Fruit fly (Drosophila melanogaster) whole organism, embryonic: ENCODE results near the gene Idi.

Experiments
- Antp ChIP-seq: fragments of 200-800 bp; sonication (Bioruptor generic); optimal IDR thresholded peaks from 3 replicates; lab custom pipeline; 2016; ENCODE audit warnings: missing biosample characterization, missing genetic modification characterization
- BEAF-32 ChIP-seq: fragments of 200-800 bp; sonication (Bioruptor generic); optimal IDR thresholded peaks from 3 replicates; lab custom pipeline; 2017; ENCODE audit warnings: missing biosample characterization, missing genetic modification characterization, mild to moderate bottlenecking, moderate library complexity, missing genetic modification reagents
- Bgb ChIP-seq: fragments of 200-800 bp; sonication (Bioruptor generic); IDR thresholded peaks from 2 replicates; pipeline ENCODE4 v1.3.6; 2022; ENCODE audit warnings: missing biosample characterization, missing genetic modification characterization; ENCODE audit not compliant: partially characterized antibody
- CG10431 ChIP-seq: fragments of 200-800 bp; sonication (Bioruptor generic); optimal IDR thresholded peaks from 3 replicates; lab custom pipeline; 2018; ENCODE audit warnings: missing biosample characterization, mild to moderate bottlenecking, missing genetic modification characterization
- CG1647 ChIP-seq: fragments of 200-800 bp; sonication (Bioruptor generic); optimal IDR thresholded peaks from 3 replicates; lab custom pipeline; 2016; ENCODE audit warnings: missing biosample characterization, missing genetic modification characterization
- CG16863 ChIP-seq: fragments of 200-800 bp; sonication (Bioruptor generic); optimal IDR thresholded peaks from 3 replicates; lab custom pipeline; 2016; ENCODE audit warnings: missing biosample characterization, missing genetic modification characterization
- CG2875 ChIP-seq: fragments of 200-800 bp; sonication (Bioruptor generic); optimal IDR thresholded peaks from 2 replicates; lab custom pipeline; 2017; ENCODE audit warnings: missing biosample characterization, mild to moderate bottlenecking, missing genetic modification characterization, missing genetic modification reagents
- CG3281 ChIP-seq: fragments of 200-800 bp; sonication (Bioruptor generic); optimal IDR thresholded peaks from 3 replicates; lab custom pipeline; 2017; ENCODE audit warnings: missing biosample characterization, mild to moderate bottlenecking, missing genetic modification characterization
- CG3726 ChIP-seq: fragments of 200-800 bp; sonication (Bioruptor generic); IDR thresholded peaks from 3 replicates; pipeline ENCODE4, ENCODE4 v1.3.6; 2022; ENCODE audit warnings: missing biosample characterization, missing genetic modification characterization
- CG4730 ChIP-seq: fragments of 200-800 bp; sonication (Bioruptor generic); IDR thresholded peaks from 2 replicates; pipeline ENCODE4 v1.3.6; 2022; ENCODE audit warnings: missing biosample characterization, missing genetic modification characterization
- CG7786 ChIP-seq: fragments of 200-800 bp; sonication (Bioruptor generic); optimal IDR thresholded peaks from 2 replicates; lab custom pipeline; 2016; ENCODE audit warnings: missing biosample characterization, missing genetic modification characterization
- CG7928 ChIP-seq: fragments of 200-800 bp; sonication (Bioruptor generic); optimal IDR thresholded peaks from 2 replicates; lab custom pipeline; 2017; ENCODE audit warnings: missing biosample characterization, mild to moderate bottlenecking, missing genetic modification characterization
- CG7987 ChIP-seq: fragments of 200-800 bp; sonication (Bioruptor generic); optimal IDR thresholded peaks from 2 replicates; lab custom pipeline; 2018; ENCODE audit warnings: missing biosample characterization, mild to moderate bottlenecking, missing genetic modification characterization, moderate library complexity
- CG8281 ChIP-seq: fragments of 200-800 bp; sonication (Bioruptor generic); optimal IDR thresholded peaks from 2 replicates; lab custom pipeline; 2018; ENCODE audit warnings: missing biosample characterization, mild to moderate bottlenecking, missing genetic modification characterization, moderate library complexity
- CG8924 ChIP-seq: fragments of 200-800 bp; optimal IDR thresholded peaks from 3 replicates; lab custom pipeline; 2019; ENCODE audit warnings: missing biosample characterization, mild to moderate bottlenecking, missing genetic modification characterization, moderate library complexity
- CG9817 ChIP-seq: fragments of 200-800 bp; sonication (Bioruptor generic); optimal IDR thresholded peaks from 2 replicates; lab custom pipeline; 2018; ENCODE audit warnings: missing biosample characterization, mild to moderate bottlenecking, missing genetic modification characterization, moderate library complexity
- CHES-1-like ChIP-seq: fragments of 200-800 bp; sonication (Bioruptor generic); optimal IDR thresholded peaks from 2 replicates; lab custom pipeline; 2016; ENCODE audit warnings: missing biosample characterization, missing genetic modification characterization
- CTCF ChIP-seq: fragments of 200-800 bp; sonication (Bioruptor generic); optimal IDR thresholded peaks from 2 replicates; lab custom pipeline; 2017; ENCODE audit warnings: missing biosample characterization, mild to moderate bottlenecking, missing genetic modification characterization, moderate library complexity
- Dip3 ChIP-seq: fragments of 200-800 bp; sonication (Bioruptor generic); optimal IDR thresholded peaks from 3 replicates; lab custom pipeline; 2016; ENCODE audit warnings: missing biosample characterization, missing genetic modification characterization
- HLH54F ChIP-seq: fragments of 200-800 bp; sonication (Bioruptor generic); optimal IDR thresholded peaks from 3 replicates; lab custom pipeline; 2016; ENCODE audit warnings: missing biosample characterization, missing genetic modification characterization
- Hr39 ChIP-seq: fragments of >200 bp; optimal IDR thresholded peaks from 2 replicates; lab custom pipeline; 2017
- MESR4 ChIP-seq: fragments of 200-800 bp; sonication (Bioruptor generic); optimal IDR thresholded peaks from 2 replicates; lab custom pipeline; 2018; ENCODE audit warnings: missing biosample characterization, mild to moderate bottlenecking, missing genetic modification characterization, moderate library complexity
- Mad ChIP-seq: fragments of 200-800 bp; sonication (Bioruptor generic); optimal IDR thresholded peaks from 2 replicates; lab custom pipeline; 2016; ENCODE audit warnings: missing biosample characterization, missing genetic modification characterization
- Mrtf ChIP-seq: fragments of 200-800 bp; sonication (Bioruptor generic); IDR thresholded peaks from 3 replicates; pipeline ENCODE4 v1.3.6; 2022; ENCODE audit warnings: missing biosample characterization, missing genetic modification characterization
- Oli ChIP-seq: fragments of 200-800 bp; sonication (Bioruptor generic); optimal IDR thresholded peaks from 2 replicates; lab custom pipeline; 2018; ENCODE audit warnings: missing biosample characterization, mild to moderate bottlenecking, missing genetic modification characterization, moderate library complexity
- Opbp ChIP-seq: fragments of 200-800 bp; sonication (Bioruptor generic); IDR thresholded peaks from 3 replicates; pipeline ENCODE4 v1.3.6; 2022; ENCODE audit warnings: missing biosample characterization, missing genetic modification characterization; ENCODE audit not compliant: partially characterized antibody
- Ravus ChIP-seq: fragments of 200-800 bp; sonication (Bioruptor generic); IDR thresholded peaks from 2 replicates; pipeline ENCODE4 v1.3.6; 2022; ENCODE audit warnings: missing biosample characterization, missing genetic modification characterization
- Tbp ChIP-seq: fragments of >200 bp; optimal IDR thresholded peaks from 2 replicates; lab custom pipeline; 2018; ENCODE audit warnings: missing biosample characterization, missing genetic modification characterization
- ap ChIP-seq: fragments of 200-800 bp; sonication (Bioruptor generic); IDR thresholded peaks from 2 replicates; pipeline ENCODE4 v1.3.6; 2022; ENCODE audit warnings: missing biosample characterization, missing genetic modification characterization
- ase ChIP-seq: fragments of 200-800 bp; sonication (Bioruptor generic); IDR thresholded peaks from 3 replicates; pipeline ENCODE4 v1.3.6; 2022; ENCODE audit warnings: missing biosample characterization, missing genetic modification characterization
- bcd ChIP-seq: fragments of 200-800 bp; sonication (Bioruptor generic); optimal IDR thresholded peaks from 2 replicates; lab custom pipeline; 2017; ENCODE audit warnings: missing biosample characterization, mild to moderate bottlenecking, missing genetic modification characterization
- croc ChIP-seq: fragments of 200-800 bp; sonication (Bioruptor generic); conservative IDR thresholded peaks from 3 replicates; pipeline ENCODE4 v1.3.6; 2022; ENCODE audit warnings: missing biosample characterization, missing genetic modification characterization
- disco-r ChIP-seq: fragments of 200-800 bp; sonication (Bioruptor generic); optimal IDR thresholded peaks from 2 replicates; lab custom pipeline; 2016; ENCODE audit warnings: missing biosample characterization, missing genetic modification characterization
- dm ChIP-seq: fragments of 200-800 bp; sonication (Bioruptor generic); optimal IDR thresholded peaks from 3 replicates; lab custom pipeline; 2016; ENCODE audit warnings: missing biosample characterization, missing genetic modification characterization
- grn ChIP-seq: fragments of 200-800 bp; sonication (Bioruptor generic); optimal IDR thresholded peaks from 3 replicates; lab custom pipeline; 2017; ENCODE audit warnings: missing biosample characterization, missing genetic modification characterization
- insv ChIP-seq, 2 experiments: fragments of 200-800 bp; sonication (Bioruptor generic); optimal IDR thresholded peaks; 3 replicates each; lab custom pipeline; 2016 to 2018; ENCODE audit warnings: missing biosample characterization in 2 of 2, missing genetic modification characterization in 2 of 2
- lab ChIP-seq: fragments of 200-800 bp; sonication (Bioruptor generic); optimal IDR thresholded peaks from 3 replicates; lab custom pipeline; 2017; ENCODE audit warnings: missing biosample characterization, missing genetic modification characterization, mild to moderate bottlenecking, moderate library complexity, missing genetic modification reagents
- lov ChIP-seq, 2 experiments: fragments of 200-800 bp in 1 of 2; fragments of >200 bp in 1 of 2; sonication (Bioruptor generic) in 1 of 2; IDR thresholded peaks in 1 of 2; optimal IDR thresholded peaks in 1 of 2; 2 replicates in 1 of 2; 3 replicates in 1 of 2; pipeline versions ENCODE4 v1.3.6 to Lab custom; 2017 to 2022; ENCODE audit warnings: missing biosample characterization in 1 of 2, missing genetic modification characterization in 1 of 2
- phol ChIP-seq: fragments of 200-800 bp; sonication (Bioruptor generic); optimal IDR thresholded peaks from 3 replicates; lab custom pipeline; 2018; ENCODE audit warnings: missing biosample characterization, mild to moderate bottlenecking, missing genetic modification characterization, moderate library complexity
- prd ChIP-seq, 3 experiments: fragments of >200 bp in 2 of 3; fragments of 200-800 bp in 1 of 3; sonication (Bioruptor generic) in 1 of 3; optimal IDR thresholded peaks in 2 of 3; IDR thresholded peaks in 1 of 3; 2 replicates in 2 of 3; 3 replicates in 1 of 3; pipeline versions ENCODE4 v1.3.6 to Lab custom; 2017 to 2022; ENCODE audit warnings: missing biosample characterization in 1 of 3, missing genetic modification characterization in 1 of 3
- sens ChIP-seq: fragments of 200-800 bp; sonication (Bioruptor generic); peaks from one replicate; lab custom pipeline; 2016; ENCODE audit warnings: missing biosample characterization, missing genetic modification characterization
- slbo ChIP-seq: fragments of 200-800 bp; sonication (Bioruptor generic); IDR thresholded peaks from 2 replicates; pipeline ENCODE4 v1.3.6; 2022; ENCODE audit warnings: missing biosample characterization, missing genetic modification characterization
- sr ChIP-seq: fragments of 200-800 bp; sonication (Bioruptor generic); IDR thresholded peaks from 3 replicates; pipeline ENCODE4 v1.3.6; 2022; ENCODE audit warnings: missing biosample characterization, missing genetic modification characterization
- ssp ChIP-seq: fragments of 200-800 bp; sonication (Bioruptor generic); IDR thresholded peaks from 2 replicates; pipeline ENCODE4 v1.3.6; 2022; ENCODE audit warnings: missing biosample characterization, missing genetic modification characterization
- sug ChIP-seq: fragments of 200-800 bp; optimal IDR thresholded peaks from 2 replicates; lab custom pipeline; 2019; ENCODE audit warnings: missing biosample characterization, mild to moderate bottlenecking, missing genetic modification characterization, moderate library complexity
- tin ChIP-seq: fragments of 200-800 bp; sonication (Bioruptor generic); optimal IDR thresholded peaks from 3 replicates; lab custom pipeline; 2016; ENCODE audit warnings: missing biosample characterization, missing genetic modification characterization
- tll ChIP-seq, 2 experiments: fragments of 200-800 bp in 1 of 2; fragments of >200 bp in 1 of 2; sonication (Bioruptor generic) in 1 of 2; optimal IDR thresholded peaks; 2 replicates each; lab custom pipeline; 2017 to 2019; ENCODE audit warnings: missing biosample characterization in 2 of 2, missing genetic modification characterization in 2 of 2, mild to moderate bottlenecking in 1 of 2, moderate library complexity in 1 of 2
- toy ChIP-seq: fragments of 200-800 bp; sonication (Bioruptor generic); IDR thresholded peaks from 2 replicates; pipeline ENCODE4 v1.3.6; 2022; ENCODE audit warnings: missing biosample characterization, missing genetic modification characterization
- unc-4 ChIP-seq: fragments of 200-800 bp; sonication (Bioruptor generic); IDR thresholded peaks from 2 replicates; pipeline ENCODE4 v1.3.6; 2022; ENCODE audit warnings: missing biosample characterization, missing genetic modification characterization; ENCODE audit not compliant: partially characterized antibody
- wdn ChIP-seq: fragments of 200-800 bp; sonication (Bioruptor generic); IDR thresholded peaks from 2 replicates; pipeline ENCODE4 v1.3.6; 2022; ENCODE audit warnings: missing biosample characterization, missing genetic modification characterization

Idi gene

DNA sequence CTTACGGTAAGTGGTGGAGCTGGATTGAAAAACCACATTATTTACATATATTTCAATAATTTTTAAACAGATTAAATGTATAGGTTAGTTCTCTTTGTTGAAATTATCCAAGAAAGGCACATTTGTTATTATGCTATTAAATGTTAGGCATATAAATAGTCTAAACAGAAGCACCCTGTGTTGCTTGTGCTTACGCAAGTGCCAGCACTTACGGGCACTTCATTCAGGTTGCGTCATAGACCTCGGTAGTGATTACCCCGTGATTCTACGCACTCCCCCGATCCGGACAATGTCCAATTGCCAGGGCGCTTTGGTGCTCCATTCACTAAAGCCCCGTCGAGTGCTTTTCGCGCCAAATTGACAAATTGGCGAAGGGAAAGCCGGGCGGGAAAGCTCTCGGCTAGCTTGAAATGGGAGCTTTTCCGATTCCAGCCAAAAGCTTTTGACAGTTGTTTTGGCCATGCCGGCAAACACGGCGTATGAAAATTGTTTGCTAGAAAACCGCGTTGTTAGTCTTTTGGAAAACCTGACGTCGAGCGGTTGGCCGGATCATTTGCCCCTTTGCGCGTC is 23.3 kb upstream of the Idi start, which contains the start of gene ETHR (continued):
- TF ChIP-seq Antp (GFP tag; lab: Kevin White, UChicago): no peak
- no peak for TF ChIP-seq ssp (GFP tag; lab: Robert Waterston, UW)
- no peak for TF ChIP-seq Hr39 (lab: Kevin White, UChicago)
- no peak for TF ChIP-seq CHES-1-like (GFP tag; lab: Kevin White, UChicago)
- TF ChIP-seq Tbp: no peak
- no peak for TF ChIP-seq CG10431 (GFP tag; lab: Kevin White, UChicago)
- TF ChIP-seq CG4730: no peak
- TF ChIP-seq ap (GFP tag; lab: Robert Waterston, UW): no peak
- no peak for TF ChIP-seq croc (GFP tag; lab: Robert Waterston, UW)
- no peak for TF ChIP-seq CG7786 (GFP tag; lab: Kevin White, UChicago)
- no peak for TF ChIP-seq sr (GFP tag; lab: Robert Waterston, UW)
- TF ChIP-seq CG3281 (GFP tag; lab: Kevin White, UChicago): peak; percentile 60
- TF ChIP-seq MESR4 (GFP tag; lab: Kevin White, UChicago): no peak
- no peak for TF ChIP-seq CG2875 (GFP tag; lab: Kevin White, UChicago)
- TF ChIP-seq CG8281 (tag; lab: Kevin White, UChicago): peak; percentile 54
- TF ChIP-seq lov (optimal IDR thresholded peaks at IDR 0.05; lab: Kevin White, UChicago): no peak
- no peak for TF ChIP-seq lov (GFP tag; IDR thresholded peaks at IDR 0.05; lab: Robert Waterston, UW)
- TF ChIP-seq CG16863 (GFP tag; lab: Kevin White, UChicago): no peak
- no peak for TF ChIP-seq dm (GFP tag; lab: Kevin White, UChicago)
- TF ChIP-seq sens (GFP tag; lab: Kevin White, UChicago): peak; percentile 38
- TF ChIP-seq lab (GFP tag; lab: Kevin White, UChicago): peak; percentile 87
- no peak for TF ChIP-seq CG1647 (GFP tag; lab: Kevin White, UChicago)
- no peak for TF ChIP-seq grn (GFP tag; lab: Kevin White, UChicago)
- no peak for TF ChIP-seq tll (GFP tag; optimal IDR thresholded peaks at IDR 0.05; lab: Kevin White, UChicago)
- no peak for TF ChIP-seq Ravus
- peak; percentile 78 for TF ChIP-seq slbo (GFP tag; lab: Robert Waterston, UW)
- TF ChIP-seq Bgb (GFP tag; lab: Robert Waterston, UW): no peak; the same call in 1 of the 2 replicates
- TF ChIP-seq Dip3 (GFP tag; lab: Kevin White, UChicago): no peak
- peak; percentile 79 for TF ChIP-seq CTCF
- peak; percentile 20; the same call in 1 of the 3 replicates for TF ChIP-seq ase
- TF ChIP-seq phol (tag; lab: Kevin White, UChicago): no peak
- TF ChIP-seq CG7987 (GFP tag; lab: Kevin White, UChicago): peak; percentile 10
- TF ChIP-seq disco-r (GFP tag; lab: Kevin White, UChicago): no peak
- TF ChIP-seq insv (GFP tag; optimal IDR thresholded peaks at IDR 0.05; lab: Kevin White, UChicago): no peak
- no peak for TF ChIP-seq prd (optimal IDR thresholded peaks at IDR 0.05; lab: Kevin White, UChicago)
- TF ChIP-seq prd (GFP tag; IDR thresholded peaks at IDR 0.05; lab: Robert Waterston, UW): peak; percentile 44; the same call in 1 of the 3 replicates
- no peak for TF ChIP-seq Mad (GFP tag; lab: Kevin White, UChicago)
- no peak for TF ChIP-seq Mrtf
- peak; percentile 22 for TF ChIP-seq Oli
- peak; percentile 53 for TF ChIP-seq unc-4 (GFP tag; lab: Robert Waterston, UW)
- no peak for TF ChIP-seq CG8924 (tag; lab: Kevin White, UChicago)
- TF ChIP-seq wdn (GFP tag; lab: Robert Waterston, UW): peak; percentile 14; the same call in 1 of the 2 replicates
- peak; percentile 84 for TF ChIP-seq sug (tag; lab: Kevin White, UChicago)
- no peak for TF ChIP-seq tin (GFP tag; lab: Kevin White, UChicago)
- TF ChIP-seq HLH54F: no peak
- no peak for TF ChIP-seq toy (GFP tag; lab: Robert Waterston, UW)
- no peak for TF ChIP-seq CG3726 (GFP tag; lab: Robert Waterston, UW)
- peak; percentile 39 for TF ChIP-seq bcd (GFP tag; lab: Kevin White, UChicago)
- TF ChIP-seq BEAF-32: peak; percentile 35
- TF ChIP-seq Opbp (GFP tag; lab: Robert Waterston, UW): no peak
- TF ChIP-seq CG7928 (GFP tag; lab: Kevin White, UChicago): no peak
- TF ChIP-seq CG9817: peak; percentile 3
